Fruit fly (Drosophila melanogaster): ENCODE measurements around the gene bi.

The bi gene

DNA sequence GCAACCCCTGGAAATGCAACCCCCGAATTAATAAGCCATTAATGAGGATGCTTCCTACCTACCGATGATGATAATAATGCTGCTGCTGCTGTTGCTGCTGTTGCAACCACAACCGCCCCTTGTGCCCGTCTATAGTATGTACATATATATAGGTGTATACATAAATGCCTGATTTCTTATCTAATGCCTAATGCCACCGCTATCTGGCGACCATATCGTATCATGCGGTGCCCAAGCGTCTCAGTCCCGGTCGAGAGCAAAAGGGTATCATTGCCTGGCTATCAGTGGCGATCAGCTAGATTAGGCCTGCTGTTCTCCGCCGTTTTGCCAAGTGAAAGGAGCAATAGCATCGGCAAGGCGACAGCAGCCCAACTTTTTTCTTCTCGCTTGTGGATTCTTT, 42.0 kb downstream of the bi start:
- TF ChIP-seq ttk (optimal IDR thresholded peaks at IDR 0.05), result no peak
- no peak for TF ChIP-seq Sin3A (optimal IDR thresholded peaks at IDR 0.05)
- TF ChIP-seq Myc (optimal IDR thresholded peaks at IDR 0.05), result no peak
- no peak for TF ChIP-seq psq (optimal IDR thresholded peaks at IDR 0.05)
- TF ChIP-seq h (optimal IDR thresholded peaks at IDR 0.05), result no peak
- TF ChIP-seq insv (optimal IDR thresholded peaks at IDR 0.05), result no peak

DNA sequence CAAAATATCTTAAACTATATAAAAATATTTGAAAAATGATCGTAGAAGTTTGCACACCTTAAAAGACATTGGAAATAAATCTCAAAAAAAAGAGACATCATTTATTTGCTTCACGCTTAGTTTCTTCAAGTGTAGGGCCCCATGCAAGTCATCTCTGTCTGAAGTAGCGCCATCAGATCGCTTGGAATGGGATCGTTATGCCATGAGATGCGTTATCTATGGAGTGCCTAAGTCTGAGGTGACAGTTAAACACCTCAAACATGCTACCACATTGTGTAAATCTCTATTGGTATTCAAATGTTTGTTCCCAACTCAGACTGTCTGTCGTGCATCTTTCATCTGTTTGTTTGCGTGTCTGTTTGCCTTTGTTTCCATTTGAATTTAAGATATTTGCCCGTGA, 45.1 kb downstream of the bi start:
- TF ChIP-seq Myc (optimal IDR thresholded peaks at IDR 0.05) (no peak), psq (optimal IDR thresholded peaks at IDR 0.05) (no peak), h (optimal IDR thresholded peaks at IDR 0.05) (no peak), insv (optimal IDR thresholded peaks at IDR 0.05) (no peak), Sin3A (optimal IDR thresholded peaks at IDR 0.05) (no peak), ttk (optimal IDR thresholded peaks at IDR 0.05) (no peak)

DNA sequence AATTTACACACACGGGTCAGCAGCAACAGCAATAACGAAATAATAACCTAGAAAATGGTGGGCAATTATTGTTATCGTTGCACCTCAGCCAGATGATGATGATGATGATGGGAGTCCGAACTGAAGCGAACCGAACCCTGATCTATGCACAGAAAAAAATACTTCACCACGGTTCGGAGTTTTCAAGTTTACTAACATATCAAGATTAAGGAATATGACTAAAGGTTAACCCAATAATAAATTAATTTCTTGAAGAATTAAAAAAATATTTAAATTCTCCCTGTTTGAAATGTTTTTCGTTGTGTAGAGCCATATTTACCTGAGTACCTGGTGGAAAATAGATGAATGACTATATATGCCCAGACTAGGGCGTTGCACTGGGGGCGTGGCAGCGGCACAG, 47.0 kb downstream of the bi start:
- TF ChIP-seq psq (optimal IDR thresholded peaks at IDR 0.05) (no peak), Myc (optimal IDR thresholded peaks at IDR 0.05) (no peak), h (optimal IDR thresholded peaks at IDR 0.05) (no peak), ttk (optimal IDR thresholded peaks at IDR 0.05) (no peak), insv (optimal IDR thresholded peaks at IDR 0.05) (no peak), Sin3A (optimal IDR thresholded peaks at IDR 0.05) (no peak)

DNA sequence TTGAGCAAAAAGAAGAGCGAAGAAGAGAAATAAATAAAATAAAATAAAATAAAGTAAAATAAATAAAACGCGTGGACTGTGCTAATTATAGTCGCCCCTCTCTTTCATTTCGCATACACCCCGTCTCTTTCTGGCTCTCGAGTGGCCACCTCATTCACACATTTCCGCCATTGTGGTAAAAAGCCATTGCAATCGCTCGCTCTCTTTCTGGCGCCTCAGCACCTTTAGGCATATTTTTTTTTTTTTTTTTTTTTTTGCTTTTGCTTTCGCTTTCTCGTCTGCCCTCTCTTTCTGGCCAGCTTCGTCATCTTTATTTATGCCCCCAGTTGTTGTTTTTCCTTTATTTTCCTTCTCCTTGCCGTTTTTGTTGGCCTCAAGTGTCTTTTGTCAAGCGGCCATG, 49.3 kb downstream of the bi start:
- TF ChIP-seq insv (optimal IDR thresholded peaks at IDR 0.05), result no peak
- no peak for TF ChIP-seq ttk (optimal IDR thresholded peaks at IDR 0.05)
- TF ChIP-seq h (optimal IDR thresholded peaks at IDR 0.05), result no peak
- no peak for TF ChIP-seq psq (optimal IDR thresholded peaks at IDR 0.05)
- TF ChIP-seq Sin3A (optimal IDR thresholded peaks at IDR 0.05), result no peak
- TF ChIP-seq Myc (optimal IDR thresholded peaks at IDR 0.05), result no peak

DNA sequence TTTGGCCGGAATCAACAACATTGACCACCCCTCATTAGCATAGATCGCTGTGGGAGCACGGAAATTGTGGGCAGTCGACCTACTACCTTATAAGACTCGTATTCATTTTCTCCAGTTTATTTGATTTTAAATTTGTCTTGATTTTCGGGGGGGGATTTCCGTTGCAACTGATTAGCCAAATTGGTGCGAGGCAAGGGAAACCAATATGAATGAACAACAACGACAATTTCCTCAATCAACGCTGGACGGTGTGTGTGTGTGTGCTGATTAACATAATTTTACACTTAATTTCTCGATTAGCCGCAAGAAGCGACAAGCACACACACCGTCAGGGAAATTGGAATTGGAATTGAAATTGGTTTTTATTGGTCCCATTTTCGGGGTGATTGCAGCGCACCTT, 56.5 kb downstream of the bi start:
- TF ChIP-seq h (optimal IDR thresholded peaks at IDR 0.05) (no peak), ttk (optimal IDR thresholded peaks at IDR 0.05) (no peak), psq (optimal IDR thresholded peaks at IDR 0.05) (no peak), insv (optimal IDR thresholded peaks at IDR 0.05) (no peak)

DNA sequence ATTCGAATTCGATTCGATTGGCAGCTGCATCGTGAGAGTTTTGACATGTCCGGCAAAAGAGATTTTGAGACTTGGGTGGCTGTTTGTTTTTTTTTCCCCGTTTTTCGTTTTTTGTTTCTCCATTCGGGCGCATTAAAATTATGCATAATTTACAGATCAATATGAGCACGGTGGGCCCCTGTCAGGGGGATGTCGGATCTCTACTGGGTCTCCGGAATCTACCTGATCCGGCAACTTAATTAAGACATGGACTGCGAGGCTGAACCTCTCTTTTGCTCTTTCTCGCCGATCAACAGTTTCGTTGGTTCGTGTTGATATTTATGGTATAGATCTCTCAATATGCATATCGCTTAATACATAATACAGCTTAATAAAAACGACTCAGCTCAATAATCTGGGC, 61.3 kb downstream of the bi start:
- TF ChIP-seq Sin3A (optimal IDR thresholded peaks at IDR 0.05), result no peak
- TF ChIP-seq h (optimal IDR thresholded peaks at IDR 0.05), result no peak
- TF ChIP-seq Myc (optimal IDR thresholded peaks at IDR 0.05), result no peak
- TF ChIP-seq psq (optimal IDR thresholded peaks at IDR 0.05), result no peak
- no peak for TF ChIP-seq insv (optimal IDR thresholded peaks at IDR 0.05)
- no peak for TF ChIP-seq ttk (optimal IDR thresholded peaks at IDR 0.05)

DNA sequence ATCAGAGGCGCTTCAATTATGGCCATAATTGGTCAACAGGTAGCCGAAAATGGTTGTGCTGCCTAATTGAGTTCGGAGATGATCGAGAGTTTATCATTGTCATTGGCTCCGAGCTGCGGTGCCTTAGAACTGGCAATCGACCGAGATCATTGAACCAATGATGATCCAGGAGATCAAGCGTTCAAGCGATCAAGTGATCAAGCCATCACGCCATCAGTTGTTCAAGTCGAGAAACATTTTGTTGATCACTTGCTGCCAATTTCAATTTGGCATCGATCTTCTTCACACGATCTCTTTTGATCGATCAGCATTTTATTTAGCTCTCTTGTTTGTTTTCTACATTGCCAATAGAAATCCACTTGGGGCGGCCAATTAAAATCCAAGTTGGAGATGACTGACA, 61.7 kb downstream of the bi start:
- TF ChIP-seq ttk (optimal IDR thresholded peaks at IDR 0.05) (no peak), Myc (optimal IDR thresholded peaks at IDR 0.05) (no peak), h (optimal IDR thresholded peaks at IDR 0.05) (no peak), psq (optimal IDR thresholded peaks at IDR 0.05) (no peak), insv (optimal IDR thresholded peaks at IDR 0.05) (no peak), Sin3A (optimal IDR thresholded peaks at IDR 0.05) (no peak)

DNA sequence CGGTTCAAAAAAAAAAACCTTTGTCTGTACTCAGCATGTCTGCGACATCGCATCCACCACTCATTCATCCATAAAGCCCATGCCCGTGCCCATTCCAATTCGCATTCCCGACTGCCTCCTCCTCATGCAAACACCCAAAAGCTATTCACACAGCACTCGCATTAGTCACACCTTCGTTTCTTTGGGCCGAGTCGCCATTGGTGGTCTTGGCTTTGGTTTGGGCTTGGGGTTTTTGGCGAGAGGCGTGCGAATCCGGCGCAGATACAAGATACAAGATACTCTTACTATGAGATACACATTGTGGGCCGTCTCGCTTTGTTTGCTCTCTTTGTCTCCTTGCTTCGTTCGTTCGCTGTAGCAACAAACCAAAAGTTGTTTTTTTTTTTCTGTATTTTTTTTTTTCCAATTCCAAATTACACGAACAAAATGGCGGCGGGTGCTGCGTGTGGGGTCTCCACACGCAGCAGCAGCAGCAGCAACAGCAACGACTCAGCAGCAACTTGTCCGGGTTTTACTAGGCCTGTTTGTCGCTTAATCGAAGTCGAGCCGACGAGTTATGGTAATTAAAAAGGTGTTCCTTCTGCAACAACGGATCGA, 64.2 kb downstream of the bi start:
- TF ChIP-seq Myc (optimal IDR thresholded peaks at IDR 0.05) (no peak), psq (optimal IDR thresholded peaks at IDR 0.05) (no peak), Sin3A (optimal IDR thresholded peaks at IDR 0.05) (no peak)

DNA sequence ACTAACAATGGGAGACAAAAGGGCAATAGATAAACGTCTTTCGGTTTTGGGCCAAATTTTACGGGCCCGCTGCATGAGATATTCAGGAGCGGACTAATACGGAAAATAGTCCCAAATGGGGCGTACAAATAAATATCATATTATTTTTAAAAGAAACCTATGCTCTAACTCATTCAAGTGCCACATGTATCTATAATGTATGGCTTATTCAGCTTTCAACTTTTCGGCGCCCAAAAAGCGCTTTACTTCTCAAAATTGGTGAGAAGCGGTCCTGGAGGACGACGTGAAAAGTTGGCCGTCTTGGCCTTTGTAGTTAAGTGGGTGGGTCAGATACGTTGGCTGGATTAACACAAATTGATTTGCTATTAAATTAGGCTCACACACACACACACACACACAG, 68.2 kb downstream of the bi start:
- TF ChIP-seq insv (optimal IDR thresholded peaks at IDR 0.05) (no peak), h (optimal IDR thresholded peaks at IDR 0.05) (no peak), Sin3A (optimal IDR thresholded peaks at IDR 0.05) (no peak), Myc (optimal IDR thresholded peaks at IDR 0.05) (no peak), psq (optimal IDR thresholded peaks at IDR 0.05) (no peak), ttk (optimal IDR thresholded peaks at IDR 0.05) (no peak)

DNA sequence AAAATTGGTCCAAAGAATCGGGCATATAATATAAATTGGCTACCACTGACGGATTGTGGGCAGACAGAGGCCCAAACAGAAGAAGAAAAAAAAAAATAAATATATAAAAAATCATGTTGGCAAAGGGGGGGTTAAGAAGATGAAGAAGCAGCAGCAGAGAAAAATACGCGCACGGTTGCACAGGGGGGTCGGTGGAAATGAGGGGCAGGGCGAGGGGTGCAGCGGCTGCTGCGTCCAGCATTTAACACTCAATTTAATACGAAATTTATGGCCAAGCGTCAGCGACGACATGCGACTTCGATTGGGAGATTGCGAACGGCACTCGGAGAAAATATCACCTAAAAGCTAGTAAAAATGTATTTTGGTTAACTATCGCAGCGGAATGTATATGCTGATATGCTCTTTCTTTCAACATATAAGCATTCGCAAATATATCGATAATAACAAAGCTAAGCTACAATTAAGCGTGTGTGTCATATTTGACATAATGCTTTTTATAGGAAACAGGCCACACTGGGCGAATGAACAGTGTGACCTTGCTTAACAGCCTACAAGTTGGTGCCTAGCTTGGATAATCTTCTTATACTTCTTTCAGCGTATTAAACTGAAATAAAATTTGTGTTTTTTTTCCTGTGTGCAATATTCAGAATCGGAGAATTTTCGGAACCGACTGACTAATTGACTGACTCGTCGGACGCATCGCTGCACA, 80.7 kb downstream of the bi start:
- TF ChIP-seq Myc (optimal IDR thresholded peaks at IDR 0.05), result no peak
- no peak for TF ChIP-seq insv (optimal IDR thresholded peaks at IDR 0.05)
- no peak for TF ChIP-seq h (optimal IDR thresholded peaks at IDR 0.05)
- no peak for TF ChIP-seq ttk (optimal IDR thresholded peaks at IDR 0.05)
- TF ChIP-seq psq (optimal IDR thresholded peaks at IDR 0.05), result no peak
- TF ChIP-seq Sin3A (optimal IDR thresholded peaks at IDR 0.05), result no peak

DNA sequence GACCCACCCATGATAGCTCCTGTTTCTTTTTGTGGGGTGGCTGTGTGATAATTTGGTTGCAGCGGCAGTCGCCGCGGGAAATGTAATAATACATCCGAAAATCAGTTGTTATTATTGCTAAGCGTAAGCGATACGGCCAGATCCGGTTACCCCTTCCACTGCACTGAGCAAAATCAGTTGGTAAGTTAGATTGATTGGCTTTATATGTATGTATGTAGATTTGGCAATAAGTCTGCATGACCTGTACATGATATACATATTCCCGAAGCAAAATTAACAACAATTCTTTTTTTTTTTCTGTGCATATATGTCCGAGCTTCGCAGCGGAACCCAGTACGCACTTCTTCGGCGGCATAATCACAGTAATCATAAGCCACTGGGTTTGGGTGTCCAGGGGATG, 85.6 kb downstream of the bi start:
- TF ChIP-seq Sin3A (optimal IDR thresholded peaks at IDR 0.05), result no peak
- no peak for TF ChIP-seq ttk (optimal IDR thresholded peaks at IDR 0.05)
- no peak for TF ChIP-seq h (optimal IDR thresholded peaks at IDR 0.05)
- no peak for TF ChIP-seq Myc (optimal IDR thresholded peaks at IDR 0.05)
- TF ChIP-seq psq (optimal IDR thresholded peaks at IDR 0.05), result no peak
- TF ChIP-seq insv (optimal IDR thresholded peaks at IDR 0.05), result no peak

DNA sequence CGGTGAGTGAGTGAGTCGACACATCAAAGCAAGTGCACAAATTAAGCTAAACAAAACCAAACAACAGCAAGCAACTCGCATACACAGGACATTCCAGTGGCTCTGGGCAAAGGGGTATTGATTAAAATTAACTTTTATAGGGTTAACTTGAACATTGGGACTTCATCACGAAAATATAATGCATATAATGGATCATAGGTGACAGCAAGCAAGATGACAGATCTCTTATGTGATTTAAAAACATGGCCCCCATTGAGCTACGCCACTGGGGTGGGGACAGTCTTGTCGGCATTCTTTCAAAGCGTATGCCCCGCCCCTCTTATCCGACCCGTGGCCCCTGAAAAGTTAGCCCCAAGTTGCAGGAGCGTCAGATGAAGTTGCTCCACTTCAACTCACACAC, 90.9 kb downstream of the bi start:
- TF ChIP-seq Myc (optimal IDR thresholded peaks at IDR 0.05) (no peak), Sin3A (optimal IDR thresholded peaks at IDR 0.05) (no peak), h (optimal IDR thresholded peaks at IDR 0.05) (no peak), ttk (optimal IDR thresholded peaks at IDR 0.05) (no peak), insv (optimal IDR thresholded peaks at IDR 0.05) (no peak)

DNA sequence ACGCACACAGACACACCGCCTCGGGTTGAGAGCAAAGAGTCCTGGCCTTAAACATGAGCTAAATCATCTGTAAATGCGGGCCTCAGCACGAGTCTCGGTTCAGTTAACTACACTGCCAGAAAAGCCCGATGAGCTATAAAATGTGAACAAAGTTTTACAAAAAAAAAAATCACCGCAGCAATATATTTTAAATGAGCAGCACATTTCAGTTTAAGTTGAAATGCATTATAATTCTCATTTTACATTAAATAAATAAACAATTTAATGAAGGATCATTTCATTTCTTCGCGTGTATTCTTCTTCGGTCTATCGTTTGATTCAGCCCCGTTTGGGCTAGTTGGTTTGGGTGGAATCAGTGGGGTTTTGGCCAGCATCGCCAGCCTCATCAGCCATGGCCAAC, 92.7 kb downstream of the bi start:
- no peak for TF ChIP-seq ttk (optimal IDR thresholded peaks at IDR 0.05)
- TF ChIP-seq Myc (optimal IDR thresholded peaks at IDR 0.05), result no peak
- TF ChIP-seq Sin3A (optimal IDR thresholded peaks at IDR 0.05), result no peak
- no peak for TF ChIP-seq h (optimal IDR thresholded peaks at IDR 0.05)
- TF ChIP-seq insv (optimal IDR thresholded peaks at IDR 0.05), result no peak
- TF ChIP-seq psq (optimal IDR thresholded peaks at IDR 0.05), result no peak

Measured in Kc167 (cell line).